ENCODE assay signal across 3 worm cellular contexts in genomic region chrIV:10915388-10915787, ce11.
A peak's percentile ranks its signal among the peaks of the same experiment; 100 is the strongest.
TF ChIP-seq lines count a peak whose summit lies in the region.

ZK593.3 (plus strand) TSS chrIV:10915688.

TF ChIP-seq in whole organism, L3 larva, 47 proteins besides CTCF, POLR2A, EP300 and RAD21:
- no peak for TF ChIP-seq nhr-11 (tag; optimal IDR thresholded peaks at IDR 0.05; lab: Kevin White, UChicago)
- peak; percentile 5 for TF ChIP-seq pqm-1 (tag; optimal IDR thresholded peaks at IDR 0.05; lab: Kevin White, UChicago)
TF ChIP-seq in whole organism, L3 larva: peak in this region for 1.

TF ChIP-seq in whole organism, L4 larva, 104 proteins besides CTCF, POLR2A, EP300 and RAD21:
- TF ChIP-seq cey-2 (tag; optimal IDR thresholded peaks at IDR 0.05; lab: Kevin White, UChicago; ENCODE audit: borderline replicate concordance, insufficient read depth) (no peak), jun-1 (tag; optimal IDR thresholded peaks at IDR 0.05; lab: Kevin White, UChicago) (no peak), dmd-6 (GFP tag; IDR thresholded peaks at IDR 0.05; lab: Robert Waterston, UW) (peak; percentile 29)

TF ChIP-seq in whole organism, young adult, 124 proteins besides CTCF, POLR2A, EP300 and RAD21:
- TF ChIP-seq nhr-80 (tag; optimal IDR thresholded peaks at IDR 0.05; lab: Kevin White, UChicago) (peak; percentile 4), D2030.7 (GFP tag; IDR thresholded peaks at IDR 0.05; lab: Robert Waterston, UW) (no peak), repo-1 (tag; optimal IDR thresholded peaks at IDR 0.05; lab: Kevin White, UChicago) (no peak)
